Fruit fly (Drosophila melanogaster) whole organism, larva: ENCODE data around the gene crim.

Source experiments
- noc ChIP-seq: fragments of 200-800 bp; sonication (Bioruptor generic); optimal IDR thresholded peaks from 3 replicates; lab custom pipeline; 2019; ENCODE audit warnings: missing biosample characterization, mild to moderate bottlenecking, missing genetic modification characterization, moderate library complexity

Gene crim

dm6 chr3L:11711059-11711628 lies at the start of gene crim:
Gene crim, minus strand, starts transcription at chr3L:11711386.
- TF ChIP-seq noc (tag; lab: Kevin White, UChicago): no peak

DNA sequence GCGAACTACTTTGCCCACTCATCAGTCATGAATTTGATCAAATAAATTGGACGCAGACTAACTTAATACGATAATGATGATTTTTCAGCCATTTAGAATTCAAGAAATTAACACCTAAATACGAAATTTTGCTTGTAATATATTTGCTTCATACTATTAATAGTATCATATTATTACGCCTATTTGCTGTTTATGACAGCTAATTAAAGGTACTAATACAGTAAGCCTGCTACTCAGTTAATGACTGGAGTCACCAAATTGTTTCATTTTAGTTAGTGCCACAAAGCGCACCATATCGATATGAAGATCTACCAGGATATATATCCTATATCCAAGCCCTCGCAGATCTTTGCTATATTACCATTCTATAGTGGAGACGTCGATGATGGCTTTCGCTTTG lies 39.8 kb upstream of the crim start, which contains the start of gene Gr68a:
Gene Gr68a (plus strand): TSS at position 301 of the 400 bp plus-strand sequence.
- TF ChIP-seq noc (tag; lab: Kevin White, UChicago): no peak

- TF ChIP-seq noc (tag; lab: Kevin White, UChicago): no peak
These were observed 20.7 kb upstream of the crim start, which contains the start of gene CG32087 for dm6 chr3L:11731841-11732240. Gene CG32087, plus strand, starts transcription at chr3L:11732141.

- TF ChIP-seq noc (tag; lab: Kevin White, UChicago): no peak
These were observed 17.0 kb upstream of the crim start, which contains the start of gene sunn for dm6 chr3L:11728147-11728546. Gene sunn, plus strand, starts transcription at chr3L:11728348.

- peak; percentile 83 for TF ChIP-seq noc (tag; lab: Kevin White, UChicago)
These were observed 10.3 kb upstream of the crim start for dm6 chr3L:11721498-11721946.

DNA sequence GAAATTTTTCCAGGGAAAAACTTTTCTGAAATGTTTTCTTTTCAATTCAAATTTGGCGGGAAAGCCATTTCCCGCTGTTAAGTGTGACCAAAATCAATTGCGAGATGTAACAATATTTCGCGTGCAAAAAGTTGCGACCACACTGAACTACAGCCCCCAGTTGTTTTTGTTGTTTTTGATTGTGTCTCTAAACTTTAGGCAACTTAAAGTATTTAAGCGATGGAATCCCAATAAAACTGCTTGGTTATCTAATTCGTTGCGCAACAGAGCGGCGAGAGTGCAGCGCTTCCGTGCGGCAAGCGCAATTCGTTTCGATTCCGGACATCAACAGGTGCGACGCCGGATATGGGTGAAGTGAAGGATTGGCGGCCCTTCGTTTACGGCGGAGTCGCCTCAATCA lies 9.6 kb upstream of the crim start, which contains the start of gene Bmcp:
Gene Bmcp (plus strand): TSS at position 155 of the 400 bp plus-strand sequence.
- TF ChIP-seq noc (tag; lab: Kevin White, UChicago): no peak

- TF ChIP-seq noc (tag; lab: Kevin White, UChicago): no peak
These were observed 6.8 kb upstream of the crim start for dm6 chr3L:11717993-11718392.

DNA sequence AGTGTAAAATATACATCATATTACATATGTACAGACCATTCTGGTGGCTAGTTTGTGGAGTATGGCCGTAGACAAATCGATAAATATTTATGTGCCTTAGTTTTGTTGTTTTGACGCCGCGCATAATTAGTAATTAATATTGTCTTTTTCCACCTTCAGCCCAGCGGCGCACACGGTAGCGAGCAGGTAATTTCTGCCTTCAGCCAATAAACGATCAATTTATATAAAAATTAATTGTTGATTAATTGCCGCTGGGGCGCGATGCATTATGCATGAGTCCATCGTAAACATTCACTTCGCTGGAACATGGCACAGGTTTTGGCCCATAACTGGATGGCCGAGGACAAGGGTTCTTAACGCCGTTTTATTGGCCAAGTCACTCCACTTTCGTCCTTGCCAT lies 6.1 kb upstream of the crim start:
- TF ChIP-seq noc (tag; lab: Kevin White, UChicago): no peak

- no peak for TF ChIP-seq noc (tag; lab: Kevin White, UChicago)
These were observed 5.7 kb upstream of the crim start for dm6 chr3L:11716899-11717298.

- TF ChIP-seq noc (tag; lab: Kevin White, UChicago): no peak
These were observed 5.2 kb upstream of the crim start for dm6 chr3L:11716347-11716746.

dm6 chr3L:11715187-11715586 lies 4.0 kb upstream of the crim start, which contains the start of gene CG14132:
Gene CG14132, minus strand, starts transcription at chr3L:11715285.
- TF ChIP-seq noc (tag; lab: Kevin White, UChicago): no peak

DNA sequence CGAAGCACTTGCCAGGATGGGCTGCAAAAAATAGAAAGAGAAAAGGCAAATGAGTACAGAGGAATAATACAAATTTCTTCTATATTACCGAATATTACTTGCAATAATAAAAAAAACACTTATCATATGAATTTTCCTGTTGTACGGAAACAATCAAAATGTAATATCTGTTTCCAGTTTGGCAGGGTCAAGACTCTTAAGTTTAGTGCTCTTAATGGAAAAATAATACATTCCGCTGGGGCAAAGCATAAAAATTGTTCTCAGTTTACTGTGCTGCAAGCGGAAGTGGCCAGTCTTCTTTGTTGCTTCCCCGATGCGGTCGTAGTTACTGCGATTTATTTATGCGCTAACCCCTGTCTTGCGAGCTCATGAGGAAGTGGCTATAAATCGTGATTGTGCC lies 1.7 kb upstream of the crim start:
- no peak for TF ChIP-seq noc (tag; lab: Kevin White, UChicago)

dm6 chr3L:11711789-11712188 lies 603 bp upstream of the crim start:
- TF ChIP-seq noc (tag; lab: Kevin White, UChicago): no peak

DNA sequence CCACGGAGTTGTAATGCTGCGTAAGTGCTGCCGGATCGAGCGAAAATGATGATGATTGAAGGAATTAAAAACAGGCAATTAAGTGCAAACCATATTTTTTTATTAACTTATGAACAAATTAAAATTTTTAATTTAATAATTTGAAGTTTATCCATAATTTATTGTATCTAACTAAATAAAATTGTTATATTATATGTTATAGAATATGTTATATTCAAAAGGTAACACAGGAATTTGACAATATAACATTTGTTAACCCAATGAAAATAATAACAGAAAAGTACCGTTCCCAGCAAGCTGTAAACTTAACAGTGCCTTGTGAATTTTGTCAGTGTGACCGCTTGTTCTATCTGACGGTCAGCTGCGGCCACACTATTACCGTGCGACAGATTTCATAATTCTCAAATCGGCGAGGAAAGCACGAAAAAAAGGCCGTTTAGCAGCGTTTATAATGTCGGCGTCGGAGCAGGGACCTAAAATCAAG lies 2.5 kb downstream of the crim start, which contains the start of the genes Ccdc56 and mtTFB1:
Gene Ccdc56 (plus strand): TSS at position 347 of the 484 bp plus-strand sequence.
Gene mtTFB1 (plus strand): TSS at position 347 of the 484 bp plus-strand sequence.
- no peak for TF ChIP-seq noc (tag; lab: Kevin White, UChicago)

DNA sequence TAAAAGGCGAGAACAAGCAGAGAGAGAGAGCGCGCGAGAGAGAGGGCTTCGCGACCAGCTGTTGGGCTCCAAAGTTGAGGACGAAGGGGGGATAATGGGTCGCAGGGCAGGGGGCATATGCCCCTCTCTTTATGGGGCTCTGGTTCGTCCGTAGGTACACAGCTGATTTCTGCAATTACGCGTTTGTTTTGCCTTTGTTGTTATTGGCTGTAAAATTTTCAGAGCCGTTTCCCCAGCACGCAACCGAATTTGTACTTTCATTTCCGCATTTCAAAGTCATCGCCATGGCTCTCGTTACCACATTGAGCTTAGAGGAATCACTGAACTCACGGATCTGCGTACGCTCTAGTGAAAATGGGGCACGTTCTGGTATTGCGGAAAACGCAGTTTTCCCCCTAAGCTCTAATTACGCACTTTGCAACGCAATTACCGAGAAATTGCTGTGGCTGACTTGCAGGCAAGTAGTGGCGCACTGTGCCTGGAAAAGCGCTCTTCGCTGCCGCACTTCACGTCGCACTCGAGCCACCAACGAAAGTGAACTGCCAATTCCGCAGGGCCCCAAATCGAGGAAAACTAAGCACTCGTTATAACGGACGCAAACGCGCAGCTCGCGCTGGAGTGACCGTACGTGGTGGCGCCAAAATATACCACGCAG lies 3.1 kb downstream of the crim start, which contains the start of gene CG11658:
Gene CG11658 (minus strand): TSS at position 576 of the 655 bp plus-strand sequence.
- peak; percentile 12 for TF ChIP-seq noc (tag; lab: Kevin White, UChicago)

DNA sequence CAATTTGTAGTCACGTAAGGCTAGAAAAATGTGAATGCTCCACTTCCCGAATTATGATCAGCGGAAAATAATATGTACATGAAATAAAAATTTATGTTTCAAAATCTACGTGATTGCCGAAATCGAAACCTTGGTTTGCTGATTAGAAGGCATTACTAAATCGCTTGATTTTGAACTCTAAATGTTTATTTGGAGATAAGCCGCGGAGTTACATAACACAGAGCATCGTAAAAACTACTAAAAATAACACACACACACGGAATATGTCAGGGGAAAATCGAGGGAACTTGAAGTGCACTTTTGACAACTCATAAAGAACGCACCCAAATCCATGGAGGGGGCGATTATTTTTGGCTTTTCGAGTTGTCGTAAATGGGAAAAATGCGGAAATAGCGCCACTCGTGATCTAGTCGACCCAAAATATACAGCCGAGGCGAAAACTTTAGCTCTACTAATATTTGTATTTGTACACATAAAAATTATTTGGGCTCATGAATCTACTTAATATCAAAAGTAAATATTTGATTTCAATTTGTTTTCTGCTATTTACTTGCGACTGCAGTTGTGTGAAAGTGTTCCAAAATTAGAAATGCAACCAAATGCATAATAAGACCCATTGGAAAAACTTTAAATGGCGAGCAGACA lies 6.2 kb downstream of the crim start:
- no peak for TF ChIP-seq noc (tag; lab: Kevin White, UChicago)
